Worm (Caenorhabditis elegans): ENCODE data around the gene C36H8.1.

Gene C36H8.1

ce11 chrIV:12744713-12745112 lies at the start of gene C36H8.1:
Gene C36H8.1 (minus strand): TSS chrIV:12744813.
- TF ChIP-seq unc-62 (GFP tag; optimal IDR thresholded peaks at IDR 0.05), result no peak

ce11 chrIV:12793621-12794020 lies 49.0 kb upstream of the C36H8.1 start, which contains the start of gene pin-2:
Gene pin-2 (plus strand): TSS chrIV:12793847.
- TF ChIP-seq unc-62 (GFP tag; optimal IDR thresholded peaks at IDR 0.05), result no peak

- TF ChIP-seq unc-62 (GFP tag; optimal IDR thresholded peaks at IDR 0.05), result no peak
Observed at ce11 chrIV:12792494-12792893, 47.9 kb upstream of the C36H8.1 start, which contains the start of gene F07C6.6. Gene F07C6.6 (plus strand): TSS chrIV:12792794.

ce11 chrIV:12790871-12791270 lies 46.3 kb upstream of the C36H8.1 start, which contains the start of gene F07C6.2:
Gene F07C6.2 (plus strand): TSS chrIV:12791171.
- TF ChIP-seq unc-62 (GFP tag; optimal IDR thresholded peaks at IDR 0.05), result no peak

ce11 chrIV:12789088-12789487 lies 44.5 kb upstream of the C36H8.1 start, which contains the start of gene F07C6.3:
Gene F07C6.3 (plus strand): TSS chrIV:12789235.
- TF ChIP-seq unc-62 (GFP tag; optimal IDR thresholded peaks at IDR 0.05), result no peak

ce11 chrIV:12785988-12786387 lies 41.4 kb upstream of the C36H8.1 start:
- no peak for TF ChIP-seq unc-62 (GFP tag; optimal IDR thresholded peaks at IDR 0.05)

- TF ChIP-seq unc-62 (GFP tag; optimal IDR thresholded peaks at IDR 0.05), result no peak
Observed at ce11 chrIV:12783165-12783564, 38.6 kb upstream of the C36H8.1 start.

- no peak for TF ChIP-seq unc-62 (GFP tag; optimal IDR thresholded peaks at IDR 0.05)
Observed at ce11 chrIV:12781804-12782449, 37.3 kb upstream of the C36H8.1 start.

ce11 chrIV:12780980-12781379 lies 36.4 kb upstream of the C36H8.1 start:
- TF ChIP-seq unc-62 (GFP tag; optimal IDR thresholded peaks at IDR 0.05), result no peak

- TF ChIP-seq unc-62 (GFP tag; optimal IDR thresholded peaks at IDR 0.05), result no peak
Observed at ce11 chrIV:12773519-12773918, 28.9 kb upstream of the C36H8.1 start, which contains the start of gene unc-31. Gene unc-31 (plus strand): TSS chrIV:12773867.

- no peak for TF ChIP-seq unc-62 (GFP tag; optimal IDR thresholded peaks at IDR 0.05)
Observed at ce11 chrIV:12771414-12771813, 26.8 kb upstream of the C36H8.1 start.

- TF ChIP-seq unc-62 (GFP tag; optimal IDR thresholded peaks at IDR 0.05), result no peak
Observed at ce11 chrIV:12765067-12765466, 20.5 kb upstream of the C36H8.1 start, which contains the start of gene ZK897.10. Gene ZK897.10 (plus strand): TSS chrIV:12765351.

ce11 chrIV:12762782-12763181 lies 18.2 kb upstream of the C36H8.1 start:
- TF ChIP-seq unc-62 (GFP tag; optimal IDR thresholded peaks at IDR 0.05), result no peak

- no peak for TF ChIP-seq unc-62 (GFP tag; optimal IDR thresholded peaks at IDR 0.05)
Observed at ce11 chrIV:12757470-12757869, 12.9 kb upstream of the C36H8.1 start, which contains the start of gene flp-9. Gene flp-9 (minus strand): TSS chrIV:12757570.

ce11 chrIV:12755641-12756040 lies 11.0 kb upstream of the C36H8.1 start:
- no peak for TF ChIP-seq unc-62 (GFP tag; optimal IDR thresholded peaks at IDR 0.05)

ce11 chrIV:12754170-12754569 lies 9.6 kb upstream of the C36H8.1 start:
- TF ChIP-seq unc-62 (GFP tag; optimal IDR thresholded peaks at IDR 0.05), result no peak

- TF ChIP-seq unc-62 (GFP tag; optimal IDR thresholded peaks at IDR 0.05), result no peak
Observed at ce11 chrIV:12748760-12749159, 4.1 kb upstream of the C36H8.1 start.
